Fruit fly (Drosophila melanogaster): Measurements from ENCODE around the gene CG6656.

- TF ChIP-seq CG10348 (GFP tag; IDR thresholded peaks at IDR 0.05) (no peak), CG14655 (GFP tag; optimal IDR thresholded peaks at IDR 0.05) (no peak), Pif1A (GFP tag; optimal IDR thresholded peaks at IDR 0.05) (no peak), Pif1B (GFP tag; optimal IDR thresholded peaks at IDR 0.05) (no peak), rn (GFP tag; IDR thresholded peaks at IDR 0.05) (no peak), CG17806 (tag; optimal IDR thresholded peaks at IDR 0.05) (no peak), CG34367 (tag; optimal IDR thresholded peaks at IDR 0.05) (no peak), CG9948 (tag; optimal IDR thresholded peaks at IDR 0.05) (no peak), fd96Ca (GFP tag; IDR thresholded peaks at IDR 0.05) (no peak), gl (tag; optimal IDR thresholded peaks at IDR 0.05) (no peak)
Observed at dm6 chr3R:21877636-21878035, 2.5 kb downstream of the CG6656 start, which contains the start of gene P5CDh2.
